Fruit fly (Drosophila melanogaster): ENCODE results near the gene CG4199.

Gene CG4199

dm6 chrX:2041312-2041918 is 31.9 kb downstream of the CG4199 start, which contains the start of gene CG4313 (continued):
- TF ChIP-seq CG14441 (GFP tag; IDR thresholded peaks at IDR 0.05) = peak; percentile 48; the same call in 1 of the 2 replicates
- TF ChIP-seq CG6854 (GFP tag; optimal IDR thresholded peaks at IDR 0.05) = no peak
- peak; percentile 72 for TF ChIP-seq Fer3 (tag; optimal IDR thresholded peaks at IDR 0.05)
- TF ChIP-seq CG1529 (GFP tag; optimal IDR thresholded peaks at IDR 0.05) = no peak
- TF ChIP-seq CG7987 (GFP tag; optimal IDR thresholded peaks at IDR 0.05) = peak; percentile 20
- TF ChIP-seq CG42726 (GFP tag; IDR thresholded peaks at IDR 0.05; ENCODE audit: partially characterized antibody) = peak; percentile 35; the same call in 1 of the 2 replicates
- 0 out of 3 replicates have a peak, but pooled peaks have one; percentile 54 for TF ChIP-seq H15 (GFP tag; IDR thresholded peaks at IDR 0.05)
- peak; percentile 33; the same call in 1 of the 2 replicates for TF ChIP-seq CG4730 (GFP tag; IDR thresholded peaks at IDR 0.05)
- 0 out of 3 replicates have a peak, but pooled peaks have one; percentile 30 for TF ChIP-seq gce (GFP tag; IDR thresholded peaks at IDR 0.05)
- TF ChIP-seq CG7745 (tag; optimal IDR thresholded peaks at IDR 0.05) = no peak
- TF ChIP-seq CG18619 (GFP tag; optimal IDR thresholded peaks at IDR 0.05) = peak; percentile 60
- TF ChIP-seq CG8290 (GFP tag; optimal IDR thresholded peaks at IDR 0.05) = peak; percentile 73
- peak in 1 of 2 experiments; percentile 87 for TF ChIP-seq CG8290 (tag; optimal IDR thresholded peaks at IDR 0.05)
- no peak; the same call in 1 of the 2 replicates for TF ChIP-seq CG10959 (GFP tag; IDR thresholded peaks at IDR 0.05)
- peak; percentile 92 for TF ChIP-seq Doc3 (GFP tag; IDR thresholded peaks at IDR 0.05; ENCODE audit: partially characterized antibody)
- TF ChIP-seq CG10274 (GFP tag; optimal IDR thresholded peaks at IDR 0.05) = no peak
- peak; percentile 62 for TF ChIP-seq Abd-B (GFP tag; optimal IDR thresholded peaks at IDR 0.05)
- TF ChIP-seq corto (GFP tag; optimal IDR thresholded peaks at IDR 0.05) = no peak
- no peak for TF ChIP-seq MESR4 (GFP tag; optimal IDR thresholded peaks at IDR 0.05)
- TF ChIP-seq sd (tag; optimal IDR thresholded peaks at IDR 0.05) = peak; percentile 4
- peak; percentile 90 for TF ChIP-seq CG3281 (GFP tag; optimal IDR thresholded peaks at IDR 0.05)
- no peak for TF ChIP-seq Trl (optimal IDR thresholded peaks at IDR 0.05)
- peak; percentile 79 for TF ChIP-seq Trl (GFP tag; optimal IDR thresholded peaks at IDR 0.05)
- TF ChIP-seq HLHmδ (GFP tag; optimal IDR thresholded peaks at IDR 0.05) = no peak
- TF ChIP-seq CG30020 (tag; optimal IDR thresholded peaks at IDR 0.05) = peak; percentile 67
- peak; percentile 52 for TF ChIP-seq BtbVII (GFP tag; optimal IDR thresholded peaks at IDR 0.05)
- no peak for TF ChIP-seq chm (GFP tag; IDR thresholded peaks at IDR 0.05)
- no peak for TF ChIP-seq Dp (GFP tag; optimal IDR thresholded peaks at IDR 0.05)
- TF ChIP-seq CG10321 (GFP tag; IDR thresholded peaks at IDR 0.05) = no peak
- TF ChIP-seq CG16863 (GFP tag; optimal IDR thresholded peaks at IDR 0.05) = peak; percentile 55
- TF ChIP-seq Scr (GFP tag; IDR thresholded peaks at IDR 0.05; ENCODE audit: partially characterized antibody) = peak; percentile 94
- peak; percentile 85 for TF ChIP-seq hb (GFP tag; IDR thresholded peaks at IDR 0.05; ENCODE audit: partially characterized antibody)
- TF ChIP-seq usp (GFP tag; optimal IDR thresholded peaks at IDR 0.05) = no peak
- no peak for TF ChIP-seq TFAM (GFP tag; optimal IDR thresholded peaks at IDR 0.05)
- TF ChIP-seq fu2 (GFP tag; optimal IDR thresholded peaks at IDR 0.05) = peak; percentile 34
- TF ChIP-seq CG5245 (GFP tag; optimal IDR thresholded peaks at IDR 0.05) = peak; percentile 58
- TF ChIP-seq CG7786 (GFP tag; optimal IDR thresholded peaks at IDR 0.05) = peak; percentile 74
- TF ChIP-seq prd (optimal IDR thresholded peaks at IDR 0.05) = no peak
- TF ChIP-seq prd (GFP tag; IDR thresholded peaks at IDR 0.05) = peak; percentile 70
- TF ChIP-seq unc-4 (GFP tag; IDR thresholded peaks at IDR 0.05; ENCODE audit: partially characterized antibody) = peak; percentile 86
- peak; percentile 68 for TF ChIP-seq ato (GFP tag; IDR thresholded peaks at IDR 0.05; ENCODE audit: partially characterized antibody)
- peak; percentile 63 for TF ChIP-seq CG13775 (GFP tag; optimal IDR thresholded peaks at IDR 0.05)
- peak; percentile 46; the same call in 1 of the 2 replicates for TF ChIP-seq E2f2 (GFP tag; IDR thresholded peaks at IDR 0.05)
- TF ChIP-seq esg (GFP tag; conservative IDR thresholded peaks at IDR 0.05) = peak; percentile 34; the same call in 1 of the 2 replicates
- peak; percentile 75 for TF ChIP-seq ssp (GFP tag; IDR thresholded peaks at IDR 0.05)
- no peak for TF ChIP-seq salm (tag; optimal IDR thresholded peaks at IDR 0.05)
- no peak for TF ChIP-seq ash1 (GFP tag; optimal IDR thresholded peaks at IDR 0.05)
- TF ChIP-seq CG30431 (GFP tag; optimal IDR thresholded peaks at IDR 0.05) = no peak
- no peak for TF ChIP-seq CG6813 (GFP tag; optimal IDR thresholded peaks at IDR 0.05)
- TF ChIP-seq scrt (GFP tag; optimal IDR thresholded peaks at IDR 0.05) = peak; percentile 44

Measured in whole organism, embryonic.